Worm (Caenorhabditis elegans) whole organism, midembryonic: ENCODE measurements around the gene C05C10.7.

Experiments
- T22C8.4 ChIP-seq: fragments of 200-800 bp; sonication (Bioruptor generic); IDR thresholded peaks from 2 replicates; pipeline ENCODE4 v1.3.6; 2022; ENCODE audit warnings: missing genetic modification characterization, missing compliant biosample characterization
- cog-1 ChIP-seq: sonication (generic microtip); optimal IDR thresholded peaks from 2 replicates; lab custom pipeline; 2016; ENCODE audit warnings: missing genetic modification characterization, missing compliant biosample characterization
- flt-1 ChIP-seq: fragments of 200-800 bp; sonication (Bioruptor generic); IDR thresholded peaks from 2 replicates; pipeline ENCODE4 v1.3.6; 2022; ENCODE audit warnings: missing genetic modification characterization, missing compliant biosample characterization
- klf-2 ChIP-seq: fragments of 200-800 bp; sonication (Bioruptor generic); conservative IDR thresholded peaks from 2 replicates; pipeline ENCODE4 v1.3.6; 2022; ENCODE audit warnings: missing genetic modification reagents, missing genetic modification characterization, missing compliant biosample characterization
- med-1 ChIP-seq: sonication (generic microtip); optimal IDR thresholded peaks from 2 replicates; lab custom pipeline; 2017; ENCODE audit warnings: missing genetic modification characterization, mild to moderate bottlenecking, missing compliant biosample characterization, antibody characterized with exemption, missing genetic modification reagents; ENCODE audit not compliant: insufficient read depth
- ref-1 ChIP-seq: fragments of 200-800 bp; sonication (Bioruptor generic); conservative IDR thresholded peaks from 2 replicates; pipeline ENCODE4 v1.3.6; 2022; ENCODE audit warnings: missing genetic modification reagents, missing genetic modification characterization, missing compliant biosample characterization
- tab-1 ChIP-seq: fragments of 200-800 bp; sonication (Bioruptor generic); IDR thresholded peaks from 2 replicates; pipeline ENCODE4 v1.3.6; 2022; ENCODE audit warnings: missing genetic modification characterization, missing compliant biosample characterization
- ztf-23 ChIP-seq: fragments of 200-800 bp; sonication (Bioruptor generic); IDR thresholded peaks from 2 replicates; pipeline ENCODE4 v1.3.6; 2022; ENCODE audit warnings: missing genetic modification reagents, missing genetic modification characterization, missing compliant biosample characterization
- ztf-29 ChIP-seq: fragments of 200-800 bp; sonication (Bioruptor generic); IDR thresholded peaks from 2 replicates; pipeline ENCODE4 v1.3.6; 2022; ENCODE audit warnings: missing genetic modification reagents, missing genetic modification characterization, missing compliant biosample characterization

C05C10.7 gene

ce11 chrII:9948662-9949061 lies 9.9 kb upstream of the C05C10.7 start:
- TF ChIP-seq ztf-29: no peak
- no peak for TF ChIP-seq cog-1
- no peak for TF ChIP-seq flt-1
- no peak for TF ChIP-seq med-1 (GFP tag; lab: Kevin White, UChicago)
- TF ChIP-seq ref-1 (GFP tag; lab: Robert Waterston, UW): no peak
- TF ChIP-seq tab-1 (GFP tag; lab: Robert Waterston, UW): no peak
- no peak for TF ChIP-seq ztf-23 (GFP tag; lab: Robert Waterston, UW)
- TF ChIP-seq klf-2 (GFP tag; lab: Robert Waterston, UW): no peak
- TF ChIP-seq T22C8.4: no peak

ce11 chrII:9943837-9944236 lies 5.1 kb upstream of the C05C10.7 start, which contains the start of gene flad-1:
Gene flad-1 (plus strand): TSS chrII:9944137.
- TF ChIP-seq T22C8.4 (no peak), med-1 (GFP tag; lab: Kevin White, UChicago) (no peak), ref-1 (GFP tag; lab: Robert Waterston, UW) (no peak), ztf-23 (GFP tag; lab: Robert Waterston, UW) (no peak), flt-1 (no peak), cog-1 (no peak), tab-1 (GFP tag; lab: Robert Waterston, UW) (no peak), klf-2 (GFP tag; lab: Robert Waterston, UW) (no peak), ztf-29 (no peak)

ce11 chrII:9943246-9943645 lies 4.5 kb upstream of the C05C10.7 start:
- TF ChIP-seq ztf-29 (no peak), ztf-23 (GFP tag; lab: Robert Waterston, UW) (no peak), flt-1 (no peak), med-1 (GFP tag; lab: Kevin White, UChicago) (no peak), T22C8.4 (no peak), ref-1 (GFP tag; lab: Robert Waterston, UW) (no peak), cog-1 (no peak), tab-1 (GFP tag; lab: Robert Waterston, UW) (no peak), klf-2 (GFP tag; lab: Robert Waterston, UW) (no peak)

DNA sequence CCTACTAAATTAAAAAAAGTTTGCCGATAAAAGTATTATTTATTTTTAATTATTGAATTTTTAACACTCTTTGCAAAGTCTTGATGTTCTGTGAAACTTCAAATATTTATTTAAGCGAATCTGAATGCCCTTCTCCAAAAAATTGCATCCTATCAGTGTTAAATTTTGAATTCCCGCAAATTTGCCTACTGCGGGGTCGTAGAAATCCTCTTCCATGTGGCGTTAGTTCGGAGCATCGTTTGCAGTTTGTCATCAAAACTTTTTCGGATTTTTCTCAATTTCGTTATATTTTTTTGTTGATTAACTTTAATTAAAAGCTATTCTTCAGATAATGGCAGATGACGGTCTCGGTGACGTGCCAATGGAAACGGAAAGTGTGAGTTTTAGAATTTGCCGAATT lies 1.7 kb upstream of the C05C10.7 start, which contains the start of gene ufd-3:
Gene ufd-3, plus strand, starts transcription at position 324 of the 400 bp plus-strand sequence.
- no peak; the same call in 1 of the 2 replicates for TF ChIP-seq tab-1 (GFP tag; lab: Robert Waterston, UW)
- TF ChIP-seq med-1 (GFP tag; lab: Kevin White, UChicago): no peak
- TF ChIP-seq ref-1 (GFP tag; lab: Robert Waterston, UW): no peak
- no peak for TF ChIP-seq T22C8.4
- TF ChIP-seq ztf-29: peak; percentile 54; the same call in 1 of the 2 replicates
- peak; percentile 73 for TF ChIP-seq klf-2 (GFP tag; lab: Robert Waterston, UW)
- peak; percentile 69; the same call in 1 of the 2 replicates for TF ChIP-seq ztf-23 (GFP tag; lab: Robert Waterston, UW)
- peak; percentile 74; the same call in 1 of the 2 replicates for TF ChIP-seq flt-1
- peak; percentile 64 for TF ChIP-seq cog-1

ce11 chrII:9937611-9938010 lies 1.2 kb downstream of the C05C10.7 start:
- no peak for TF ChIP-seq ref-1 (GFP tag; lab: Robert Waterston, UW)
- TF ChIP-seq cog-1: no peak
- no peak for TF ChIP-seq med-1 (GFP tag; lab: Kevin White, UChicago)

DNA sequence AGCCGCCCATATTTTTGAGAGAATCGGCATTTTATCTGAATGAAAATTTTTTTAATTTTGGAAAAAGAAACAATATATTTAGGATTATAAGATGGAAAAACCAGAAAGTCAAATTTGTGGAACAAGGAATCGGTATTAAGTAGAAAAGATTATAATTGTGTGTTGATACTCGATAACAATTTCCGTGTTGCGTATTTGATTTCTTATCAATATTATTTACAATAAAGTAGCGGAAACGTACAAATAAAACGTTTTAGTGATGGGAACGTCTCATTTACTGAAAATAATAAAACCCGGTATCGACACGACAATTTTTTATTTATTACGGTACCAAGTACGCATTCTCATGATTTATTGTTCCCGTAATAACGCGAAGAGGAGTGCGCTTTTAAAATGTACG lies 1.9 kb downstream of the C05C10.7 start, which contains the start of gene C05C10.3:
Gene C05C10.3, minus strand, starts transcription at position 35 of the 400 bp plus-strand sequence.
- TF ChIP-seq T22C8.4 (no peak), ref-1 (GFP tag; lab: Robert Waterston, UW) (no peak), flt-1 (no peak), klf-2 (GFP tag; lab: Robert Waterston, UW) (no peak), med-1 (GFP tag; lab: Kevin White, UChicago) (no peak), cog-1 (no peak), tab-1 (GFP tag; lab: Robert Waterston, UW) (no peak), ztf-29 (no peak), ztf-23 (GFP tag; lab: Robert Waterston, UW) (no peak)

- TF ChIP-seq ztf-23 (GFP tag; lab: Robert Waterston, UW) (no peak), med-1 (GFP tag; lab: Kevin White, UChicago) (no peak), klf-2 (GFP tag; lab: Robert Waterston, UW) (no peak), T22C8.4 (no peak), ztf-29 (no peak), flt-1 (no peak), ref-1 (GFP tag; lab: Robert Waterston, UW) (no peak), cog-1 (no peak), tab-1 (GFP tag; lab: Robert Waterston, UW) (no peak)
These were observed 3.1 kb downstream of the C05C10.7 start for ce11 chrII:9935664-9936063.

DNA sequence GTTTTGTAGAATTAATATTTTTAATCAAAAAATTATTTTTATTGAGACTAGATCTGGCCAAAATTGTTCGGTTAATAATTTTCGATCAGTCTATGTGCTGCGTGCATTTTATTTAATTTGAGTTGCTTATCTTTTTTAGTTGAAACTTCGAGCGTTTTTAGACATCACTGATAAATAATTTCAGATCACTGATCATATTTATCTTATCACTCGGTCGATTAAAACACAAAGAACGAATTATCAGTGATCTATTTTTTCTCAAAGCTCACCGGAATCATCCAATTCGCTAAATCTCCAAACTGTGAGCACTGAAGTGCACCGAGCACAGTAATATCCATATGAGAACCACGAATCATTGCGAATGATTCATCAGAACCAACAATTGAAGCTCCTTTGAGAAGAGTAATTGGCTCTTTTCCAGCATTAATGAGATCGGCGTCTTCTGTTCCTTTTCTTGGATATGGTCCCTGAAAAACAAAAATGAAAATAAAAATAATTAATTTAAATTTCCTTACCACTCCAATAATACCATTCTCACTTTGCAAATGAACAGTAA lies 3.6 kb downstream of the C05C10.7 start:
- TF ChIP-seq T22C8.4 (no peak), ztf-23 (GFP tag; lab: Robert Waterston, UW) (no peak), tab-1 (GFP tag; lab: Robert Waterston, UW) (no peak), ref-1 (GFP tag; lab: Robert Waterston, UW) (no peak), flt-1 (no peak), cog-1 (no peak), med-1 (GFP tag; lab: Kevin White, UChicago) (no peak), klf-2 (GFP tag; lab: Robert Waterston, UW) (no peak), ztf-29 (no peak)

ce11 chrII:9934570-9934969 lies 4.2 kb downstream of the C05C10.7 start:
- TF ChIP-seq cog-1 (no peak), klf-2 (GFP tag; lab: Robert Waterston, UW) (no peak), ref-1 (GFP tag; lab: Robert Waterston, UW) (no peak), ztf-29 (no peak), med-1 (GFP tag; lab: Kevin White, UChicago) (no peak), flt-1 (no peak), tab-1 (GFP tag; lab: Robert Waterston, UW) (no peak), ztf-23 (GFP tag; lab: Robert Waterston, UW) (no peak), T22C8.4 (no peak)

ce11 chrII:9933947-9934383 lies 4.8 kb downstream of the C05C10.7 start:
- TF ChIP-seq klf-2 (GFP tag; lab: Robert Waterston, UW) (no peak), flt-1 (no peak), tab-1 (GFP tag; lab: Robert Waterston, UW) (no peak), ref-1 (GFP tag; lab: Robert Waterston, UW) (no peak), med-1 (GFP tag; lab: Kevin White, UChicago) (no peak), ztf-23 (GFP tag; lab: Robert Waterston, UW) (no peak)
